Worm (Caenorhabditis elegans) whole organism, young adult: Measurements from ENCODE around the gene gyf-1.

ENCODE experiments used
- C17E4.6 ChIP-seq: fragments of 200-800 bp; sonication (Bioruptor generic); IDR thresholded peaks from 2 replicates; pipeline ENCODE4 v1.3.6; 2022; ENCODE audit warnings: missing genetic modification reagents, missing genetic modification characterization, missing compliant biosample characterization
- F10E7.11 ChIP-seq: sonication (generic microtip); optimal IDR thresholded peaks from 2 replicates; lab custom pipeline; 2017; ENCODE audit warnings: mild to moderate bottlenecking, missing genetic modification characterization, moderate library complexity, missing compliant biosample characterization
- K12H6.12 ChIP-seq: fragments of 200-800 bp; sonication (Bioruptor generic); optimal IDR thresholded peaks from 2 replicates; lab custom pipeline; 2018; ENCODE audit warnings: mild to moderate bottlenecking, missing genetic modification characterization, missing compliant biosample characterization
- Y53G8AR.9 ChIP-seq: fragments of 200-800 bp; sonication (Bioruptor generic); conservative IDR thresholded peaks from 2 replicates; pipeline ENCODE4 v1.3.6; 2022; ENCODE audit warnings: missing genetic modification reagents, missing genetic modification characterization, missing compliant biosample characterization
- ama-1 ChIP-seq, 3 experiments: fragments of 150-350 bp in 1 of 3; sonication (generic microtip) in 2 of 3; optimal IDR thresholded peaks; 2 replicates each; lab custom pipeline; 2014 to 2018; ENCODE audit warnings: missing biosample characterization in 2 of 3, missing genetic modification characterization in 2 of 3, missing genetic modification reagents in 2 of 3
- egrh-3 ChIP-seq: fragments of 200-800 bp; sonication (Bioruptor generic); IDR thresholded peaks from 2 replicates; pipeline ENCODE4 v1.3.6; 2022; ENCODE audit warnings: missing genetic modification reagents, missing genetic modification characterization, missing compliant biosample characterization
- hsf-1 ChIP-seq: fragments of 200-800 bp; sonication (Bioruptor generic); IDR thresholded peaks from 2 replicates; pipeline ENCODE4 v1.3.6; 2022; ENCODE audit warnings: missing genetic modification reagents, missing genetic modification characterization, missing compliant biosample characterization
- lsl-1 ChIP-seq: fragments of 200-800 bp; sonication (Bioruptor generic); optimal IDR thresholded peaks from 2 replicates; lab custom pipeline; 2018; ENCODE audit warnings: mild to moderate bottlenecking, missing genetic modification characterization, moderate library complexity, missing compliant biosample characterization
- nhr-90 ChIP-seq: sonication (generic microtip); optimal IDR thresholded peaks from 2 replicates; lab custom pipeline; 2016; ENCODE audit warnings: missing genotype, mild to moderate bottlenecking, missing genetic modification characterization, missing compliant biosample characterization
- pha-4 ChIP-seq: fragments of 150-350 bp; sonication (generic microtip); optimal IDR thresholded peaks from 2 replicates; lab custom pipeline; 2014; ENCODE audit warnings: missing biosample characterization, missing genetic modification reagents, missing genetic modification characterization
- rcor-1 ChIP-seq: fragments of 200-800 bp; sonication (Bioruptor generic); IDR thresholded peaks from 2 replicates; pipeline ENCODE4 v1.3.6; 2022; ENCODE audit warnings: missing genetic modification reagents, missing genetic modification characterization, missing compliant biosample characterization
- sea-2 ChIP-seq: fragments of 200-800 bp; sonication (Bioruptor generic); IDR thresholded peaks from 2 replicates; pipeline ENCODE4 v1.3.6; 2022; ENCODE audit warnings: missing genetic modification characterization, missing compliant biosample characterization
- ztf-28 ChIP-seq: fragments of 200-800 bp; sonication (Bioruptor generic); IDR thresholded peaks from 2 replicates; pipeline ENCODE4 v1.3.6; 2022; ENCODE audit warnings: missing genetic modification reagents, missing genetic modification characterization, missing compliant biosample characterization

ce11 chrII:6642651-6643167, 41.3 kb upstream of the gyf-1 start, which contains the start of gene T19D12.6:
- TF ChIP-seq pha-4, result no peak
- TF ChIP-seq F10E7.11, result no peak
- no peak for TF ChIP-seq rcor-1 (GFP tag; lab: Robert Waterston, UW)
- no peak for TF ChIP-seq Y53G8AR.9
- no peak for TF ChIP-seq C17E4.6 (GFP tag; lab: Robert Waterston, UW)
- no peak for TF ChIP-seq K12H6.12 (tag; lab: Kevin White, UChicago)
- TF ChIP-seq ama-1 (optimal IDR thresholded peaks at IDR 0.05; lab: Kevin White, UChicago), result no peak
- TF ChIP-seq ama-1 (GFP tag; optimal IDR thresholded peaks at IDR 0.05; lab: Kevin White, UChicago), result no peak
- TF ChIP-seq lsl-1 (GFP tag; lab: Kevin White, UChicago), result no peak
- no peak for TF ChIP-seq egrh-3
- TF ChIP-seq ztf-28 (GFP tag; lab: Robert Waterston, UW), result no peak
- no peak for TF ChIP-seq sea-2
- TF ChIP-seq nhr-90 (tag; lab: Kevin White, UChicago), result no peak
- no peak for TF ChIP-seq hsf-1 (GFP tag; lab: Robert Waterston, UW)
